Worm (Caenorhabditis elegans): ENCODE data around the gene R11H6.4.
A peak's percentile ranks its signal among the peaks of the same experiment; 100 is the strongest.

Gene R11H6.4

ce11 chrV:14609643-14610042 lies at the start of gene R11H6.4:
TSS of gene R11H6.4 (plus strand) at chrV:14609943.
- TF ChIP-seq him-1 (tag; optimal IDR thresholded peaks at IDR 0.05): no peak
- no peak for TF ChIP-seq dao-5 (tag; optimal IDR thresholded peaks at IDR 0.05)
- TF ChIP-seq W03F9.2 (tag; optimal IDR thresholded peaks at IDR 0.05): no peak

DNA sequence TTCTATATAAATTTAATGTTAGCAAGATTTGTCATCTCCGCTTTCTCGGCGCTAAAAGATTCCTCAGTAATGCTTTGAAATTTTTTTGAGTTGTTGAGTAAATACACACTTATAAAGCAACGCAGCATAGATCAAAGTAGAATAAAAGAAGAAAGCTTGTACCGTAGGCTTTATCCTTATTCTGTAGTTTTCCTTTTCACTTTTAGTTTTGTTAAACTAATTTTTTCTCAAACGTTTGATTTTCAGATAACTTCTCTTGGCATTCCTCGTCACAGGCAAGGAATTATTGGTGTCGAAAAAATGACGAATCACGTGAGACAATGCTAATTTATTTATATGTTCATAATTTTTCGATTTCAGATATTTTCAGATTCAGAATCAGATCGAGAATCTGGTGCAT lies 47.2 kb upstream of the R11H6.4 start, which contains the start of gene C53A5.11:
Gene C53A5.11 (plus strand): TSS at position 301 of the 400 bp plus-strand sequence.
- TF ChIP-seq him-1 (tag; optimal IDR thresholded peaks at IDR 0.05) (no peak), W03F9.2 (tag; optimal IDR thresholded peaks at IDR 0.05) (no peak), dao-5 (tag; optimal IDR thresholded peaks at IDR 0.05) (no peak)

DNA sequence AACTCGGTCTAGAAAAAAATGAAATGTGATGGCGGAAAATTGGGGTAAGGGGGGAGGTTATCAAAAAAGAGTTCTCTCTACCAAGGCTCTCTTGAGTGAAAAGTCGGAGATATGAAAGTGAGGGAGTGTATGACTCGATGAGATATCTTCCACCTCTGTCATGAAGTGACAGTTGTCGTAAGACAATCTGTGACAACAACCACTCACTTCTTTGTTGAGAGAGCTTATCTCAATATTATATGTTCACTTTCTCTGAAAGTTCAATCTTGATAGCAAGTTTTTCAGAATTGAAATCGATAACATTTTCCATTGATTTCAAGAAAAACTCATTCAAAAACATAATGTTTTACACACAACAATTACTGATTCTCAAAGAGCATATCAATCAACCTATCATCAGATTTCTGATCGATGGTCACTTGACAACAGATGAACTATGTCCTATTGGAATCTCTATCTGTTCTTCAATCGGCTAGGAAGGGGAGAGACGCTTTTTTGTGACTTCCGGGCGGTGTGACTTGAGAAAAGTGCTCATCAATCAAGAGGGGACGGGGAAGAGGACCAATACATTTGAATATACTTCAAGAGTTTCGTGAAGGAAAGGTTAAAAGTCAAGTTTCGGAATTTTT lies 32.9 kb upstream of the R11H6.4 start:
- no peak for TF ChIP-seq him-1 (tag; optimal IDR thresholded peaks at IDR 0.05)
- no peak for TF ChIP-seq dao-5 (tag; optimal IDR thresholded peaks at IDR 0.05)
- TF ChIP-seq W03F9.2 (tag; optimal IDR thresholded peaks at IDR 0.05): no peak

DNA sequence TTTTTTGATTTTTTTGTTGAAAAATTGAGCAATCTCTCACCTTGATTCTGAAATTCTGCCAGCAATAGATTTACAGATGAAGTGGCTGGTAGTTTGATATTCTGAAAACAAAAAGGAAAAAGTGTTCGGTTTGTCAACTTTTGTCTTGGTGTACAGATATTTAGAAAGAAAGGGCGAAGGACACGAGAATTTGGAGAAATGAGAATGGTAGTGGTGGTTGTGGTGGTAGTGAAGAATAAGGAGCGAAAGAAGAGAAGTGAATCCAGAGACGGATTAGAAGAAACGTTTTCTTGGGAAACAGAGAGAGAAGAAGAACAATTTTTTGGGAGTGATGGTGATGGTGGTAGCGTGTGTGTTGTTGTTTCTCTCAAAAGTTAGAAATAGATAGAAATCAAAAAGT lies 30.1 kb upstream of the R11H6.4 start, which contains the start of gene gar-3:
Gene gar-3 (minus strand): TSS at position 101 of the 400 bp plus-strand sequence.
- TF ChIP-seq dao-5 (tag; optimal IDR thresholded peaks at IDR 0.05) (no peak), him-1 (tag; optimal IDR thresholded peaks at IDR 0.05) (no peak), W03F9.2 (tag; optimal IDR thresholded peaks at IDR 0.05) (no peak)

ce11 chrV:14585351-14585750 lies 24.4 kb upstream of the R11H6.4 start, which contains the start of gene Y40H4A.2:
TSS of gene Y40H4A.2 (minus strand) at chrV:14585451.
- TF ChIP-seq dao-5 (tag; optimal IDR thresholded peaks at IDR 0.05) (no peak), him-1 (tag; optimal IDR thresholded peaks at IDR 0.05) (no peak), W03F9.2 (tag; optimal IDR thresholded peaks at IDR 0.05) (no peak)

DNA sequence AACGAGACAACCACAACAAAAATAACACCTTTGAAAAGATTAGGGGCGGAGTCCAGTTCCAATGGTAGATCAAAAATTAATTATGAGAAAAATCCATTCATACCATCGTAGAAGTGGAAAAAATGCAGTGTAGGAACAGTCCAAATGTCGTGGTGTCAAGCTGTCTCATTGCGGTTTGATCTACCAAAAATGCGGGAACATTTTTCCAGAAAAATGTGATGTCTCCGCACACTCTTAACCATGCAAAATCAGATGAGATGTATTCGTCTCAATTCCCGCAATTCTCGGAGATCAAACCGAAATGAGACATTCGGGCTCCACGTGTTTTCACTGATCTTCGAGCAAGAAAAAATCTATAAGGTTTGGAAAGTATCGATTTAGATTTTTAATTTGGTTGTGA lies 15.6 kb upstream of the R11H6.4 start:
- TF ChIP-seq him-1 (tag; optimal IDR thresholded peaks at IDR 0.05) (no peak), W03F9.2 (tag; optimal IDR thresholded peaks at IDR 0.05) (no peak), dao-5 (tag; optimal IDR thresholded peaks at IDR 0.05) (no peak)

DNA sequence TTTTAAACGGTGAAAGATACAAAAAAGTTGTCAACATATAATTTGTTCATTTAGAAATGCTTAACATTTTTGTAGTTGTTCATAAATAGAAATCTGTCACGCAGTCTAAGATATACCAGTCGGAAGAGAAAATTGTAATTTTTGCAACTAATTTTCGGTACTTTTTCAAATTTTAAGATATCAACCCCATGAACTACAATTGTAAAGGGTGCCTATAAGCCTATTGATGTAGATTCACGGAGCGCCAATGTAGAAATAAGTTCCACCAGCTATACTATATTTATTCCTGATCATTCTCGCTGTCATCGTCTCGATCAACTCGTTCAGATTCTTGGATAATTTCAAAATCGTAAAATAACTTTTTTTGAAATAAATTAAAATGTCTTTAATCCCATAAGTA lies 14.8 kb upstream of the R11H6.4 start:
- TF ChIP-seq dao-5 (tag; optimal IDR thresholded peaks at IDR 0.05) (no peak), him-1 (tag; optimal IDR thresholded peaks at IDR 0.05) (no peak), W03F9.2 (tag; optimal IDR thresholded peaks at IDR 0.05) (no peak)

DNA sequence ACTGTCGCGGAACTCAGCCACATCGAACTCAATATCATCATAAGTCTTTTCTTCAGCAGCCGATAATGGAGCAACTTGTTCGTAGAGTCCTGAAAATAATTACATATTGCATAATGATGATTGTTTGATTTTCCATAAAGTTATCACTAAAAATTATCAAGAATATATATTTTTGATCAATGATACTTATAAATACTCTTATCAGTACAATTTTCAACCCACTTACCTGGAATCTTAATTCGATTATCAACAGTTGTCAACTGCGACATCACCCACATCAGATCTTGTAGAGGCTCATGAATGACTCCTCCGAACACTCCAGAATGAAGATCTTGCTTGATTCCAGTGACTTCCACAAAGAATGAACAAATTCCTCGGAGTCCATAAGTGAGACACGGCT lies 13.8 kb upstream of the R11H6.4 start:
- TF ChIP-seq W03F9.2 (tag; optimal IDR thresholded peaks at IDR 0.05) (no peak), him-1 (tag; optimal IDR thresholded peaks at IDR 0.05) (no peak), dao-5 (tag; optimal IDR thresholded peaks at IDR 0.05) (no peak)

- TF ChIP-seq W03F9.2 (tag; optimal IDR thresholded peaks at IDR 0.05): no peak
- TF ChIP-seq him-1 (tag; optimal IDR thresholded peaks at IDR 0.05): no peak
- no peak for TF ChIP-seq dao-5 (tag; optimal IDR thresholded peaks at IDR 0.05)
These were observed 12.6 kb upstream of the R11H6.4 start, which contains the start of gene pes-9 for ce11 chrV:14597005-14597680. TSS of gene pes-9 (minus strand) at chrV:14597034.

- TF ChIP-seq dao-5 (tag; optimal IDR thresholded peaks at IDR 0.05) (no peak), him-1 (tag; optimal IDR thresholded peaks at IDR 0.05) (no peak), W03F9.2 (tag; optimal IDR thresholded peaks at IDR 0.05) (no peak)
These were observed 12.0 kb upstream of the R11H6.4 start, which contains the start of gene R11H6.2 for ce11 chrV:14597681-14598184. TSS of gene R11H6.2 (plus strand) at chrV:14598006.

- TF ChIP-seq dao-5 (tag; optimal IDR thresholded peaks at IDR 0.05) (no peak), W03F9.2 (tag; optimal IDR thresholded peaks at IDR 0.05) (no peak), him-1 (tag; optimal IDR thresholded peaks at IDR 0.05) (no peak)
These were observed 9.8 kb upstream of the R11H6.4 start, which contains the start of gene glb-22 for ce11 chrV:14599972-14600371. TSS of gene glb-22 (plus strand) at chrV:14600272.

DNA sequence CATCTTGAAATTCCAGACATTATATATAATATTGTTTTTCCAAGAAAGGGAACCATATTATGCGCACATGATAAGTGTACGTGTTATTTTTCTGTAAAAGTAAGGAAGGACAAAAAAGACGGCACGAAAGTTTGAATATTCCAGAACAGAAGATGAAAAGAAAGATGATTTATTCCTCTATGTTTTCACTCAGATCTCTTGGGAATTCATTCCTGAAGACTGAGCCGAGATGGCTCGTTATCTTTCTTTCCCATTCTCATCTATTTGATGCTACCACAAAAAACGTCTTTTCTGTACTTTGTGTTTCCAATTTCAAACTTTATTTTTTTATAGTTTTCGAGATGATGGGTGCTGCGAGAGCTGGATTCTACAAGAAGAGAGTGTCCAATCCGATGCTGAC lies 6.0 kb upstream of the R11H6.4 start:
- no peak for TF ChIP-seq him-1 (tag; optimal IDR thresholded peaks at IDR 0.05)
- TF ChIP-seq dao-5 (tag; optimal IDR thresholded peaks at IDR 0.05): no peak
- no peak for TF ChIP-seq W03F9.2 (tag; optimal IDR thresholded peaks at IDR 0.05)

DNA sequence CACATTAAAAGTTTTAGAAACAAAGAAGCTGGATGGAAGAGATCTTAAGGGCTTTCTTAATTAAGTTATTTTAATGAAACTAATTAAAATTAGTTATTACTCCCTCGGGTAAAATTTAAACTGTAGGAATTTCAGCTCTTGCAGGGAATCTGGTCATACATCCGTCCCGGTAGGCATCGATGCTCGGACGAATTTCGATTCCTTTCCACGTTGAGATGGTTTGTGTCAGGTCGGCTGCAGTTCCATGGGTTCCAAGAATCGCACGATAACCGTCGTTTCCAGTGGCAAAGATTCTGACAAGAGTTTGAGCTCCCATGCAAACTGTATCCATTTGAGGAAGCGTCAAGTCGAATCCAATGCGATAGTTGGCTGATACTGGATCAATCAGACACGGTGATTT lies 1.0 kb downstream of the R11H6.4 start:
- TF ChIP-seq dao-5 (tag; optimal IDR thresholded peaks at IDR 0.05) (no peak), him-1 (tag; optimal IDR thresholded peaks at IDR 0.05) (no peak), W03F9.2 (tag; optimal IDR thresholded peaks at IDR 0.05) (no peak)

DNA sequence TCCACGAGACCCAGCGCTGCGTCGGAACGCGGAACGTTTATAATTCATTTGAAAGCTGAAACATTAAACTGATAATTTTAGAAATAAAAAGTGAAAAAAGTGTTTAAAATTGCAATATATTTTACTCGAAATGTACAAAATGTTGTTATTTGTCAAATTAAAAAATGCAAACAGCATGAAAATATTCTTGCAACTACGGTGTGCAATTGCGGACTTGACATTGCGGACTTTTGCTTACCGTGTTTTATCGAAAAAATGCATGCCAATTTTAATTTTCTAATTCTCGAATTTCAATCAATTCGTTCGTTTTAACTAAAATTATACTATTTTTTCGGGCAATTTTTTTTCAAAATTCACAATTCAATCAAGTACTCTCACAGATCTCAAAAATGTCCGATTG lies 2.4 kb downstream of the R11H6.4 start, which contains the start of the genes R11H6.5 and ccnk-1:
Gene R11H6.5 (minus strand): TSS at position 55 of the 400 bp plus-strand sequence.
Gene ccnk-1 (plus strand): TSS at position 381 of the 400 bp plus-strand sequence.
- TF ChIP-seq dao-5 (tag; optimal IDR thresholded peaks at IDR 0.05) (no peak), W03F9.2 (tag; optimal IDR thresholded peaks at IDR 0.05) (peak; percentile 62), him-1 (tag; optimal IDR thresholded peaks at IDR 0.05) (no peak)

Measured in whole organism, L4/young adult.